Worm (Caenorhabditis elegans): ENCODE results near the gene spv-1.

DNA sequence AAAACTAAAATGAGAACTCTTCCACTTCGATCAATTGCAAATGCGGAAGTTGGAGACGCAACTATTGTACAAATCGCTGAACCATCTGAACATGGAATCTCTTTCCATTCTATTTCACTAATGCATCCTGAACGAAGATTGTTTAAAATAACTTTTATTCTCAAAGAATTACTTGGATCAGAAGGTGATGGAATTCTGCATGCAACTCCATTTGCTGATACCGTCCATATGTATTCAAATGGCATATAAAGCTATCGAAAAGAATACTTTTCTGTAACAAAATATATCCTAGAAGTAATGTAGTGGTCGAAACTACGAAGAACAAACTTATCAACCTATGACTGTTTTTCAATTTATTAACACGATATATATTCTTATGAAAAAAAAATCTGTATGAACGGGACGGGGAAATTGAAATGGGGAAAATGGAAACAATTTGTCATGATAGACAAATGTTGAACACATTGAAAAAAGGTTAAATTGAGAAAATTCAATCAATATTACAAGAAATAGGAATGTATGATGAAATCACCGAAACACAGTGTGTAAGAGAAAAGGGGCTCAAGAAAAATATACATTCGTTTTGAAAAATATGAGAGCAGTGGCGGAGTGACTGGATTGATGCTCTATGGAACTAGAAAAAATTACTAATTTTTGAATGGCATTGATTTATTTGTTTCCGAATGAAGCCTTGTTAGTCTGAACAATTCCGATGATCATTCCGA is 50.6 kb downstream of the spv-1 start, which contains the start of gene T01H3.2:
- TF ChIP-seq ama-1 (optimal IDR thresholded peaks at IDR 0.05) (no peak), aly-1 (tag; optimal IDR thresholded peaks at IDR 0.05) (no peak), ceh-13 (GFP tag; optimal IDR thresholded peaks at IDR 0.05) (no peak)

All from whole organism, early embryonic.